Fruit fly (Drosophila melanogaster): Measurements from ENCODE around the gene vn.
A peak's percentile ranks its signal among the peaks of the same experiment; 100 is the strongest.

Gene vn

dm6 chr3L:5802063-5802531, 43.4 kb downstream of the vn start (continued):
- TF ChIP-seq Lpt (GFP tag; optimal IDR thresholded peaks at IDR 0.05) (peak; percentile 32), Ets96B (tag; optimal IDR thresholded peaks at IDR 0.05) (no peak), Eip93F (GFP tag; optimal IDR thresholded peaks at IDR 0.05) (no peak), CG6792 (GFP tag; optimal IDR thresholded peaks at IDR 0.05) (peak; percentile 15)

- TF ChIP-seq CG1621 (tag; optimal IDR thresholded peaks at IDR 0.05) (no peak), Eip93F (GFP tag; optimal IDR thresholded peaks at IDR 0.05) (no peak), CG10631 (GFP tag; optimal IDR thresholded peaks at IDR 0.05) (no peak), CG10669 (GFP tag; optimal IDR thresholded peaks at IDR 0.05) (no peak), acj6 (GFP tag; optimal IDR thresholded peaks at IDR 0.05) (no peak), CG8119 (GFP tag; IDR thresholded peaks at IDR 0.05) (no peak), Eip78C (GFP tag) (no peak)
These were observed 48.2 kb downstream of the vn start for dm6 chr3L:5797274-5797673.

dm6 chr3L:5796493-5796998, 48.9 kb downstream of the vn start, which contains the start of gene Tektin-C:
TSS of gene Tektin-C (minus strand) at chr3L:5796543.
- TF ChIP-seq CG4318 (GFP tag; optimal IDR thresholded peaks at IDR 0.05) (no peak), dsx (GFP tag; optimal IDR thresholded peaks at IDR 0.05; ENCODE audit: poor library complexity, severe bottlenecking) (no peak), fd85E (GFP tag; optimal IDR thresholded peaks at IDR 0.05) (no peak), Eip78C (GFP tag) (peak; percentile 52), fd59A (GFP tag; optimal IDR thresholded peaks at IDR 0.05) (no peak), Eip75B (GFP tag; optimal IDR thresholded peaks at IDR 0.05) (no peak), eg (GFP tag; IDR thresholded peaks at IDR 0.05) (0 out of 3 replicates have a peak, but pooled peaks have one; percentile 41), Eip93F (GFP tag; optimal IDR thresholded peaks at IDR 0.05) (no peak), CG15336 (GFP tag; IDR thresholded peaks at IDR 0.05) (peak; percentile 32; the same call in 1 of the 2 replicates), CG11902 (GFP tag; optimal IDR thresholded peaks at IDR 0.05) (no peak), ss (GFP tag; optimal IDR thresholded peaks at IDR 0.05) (no peak), net (GFP tag; optimal IDR thresholded peaks at IDR 0.05) (no peak), CG6163 (GFP tag; IDR thresholded peaks at IDR 0.05) (peak; percentile 24; the same call in 1 of the 3 replicates), Ets21C (GFP tag; optimal IDR thresholded peaks at IDR 0.05) (no peak)

dm6 chr3L:5793967-5794366, 51.5 kb downstream of the vn start, which contains the start of gene Bre1:
TSS of gene Bre1 (minus strand) at chr3L:5794192.
- no peak for TF ChIP-seq CG4318 (GFP tag; optimal IDR thresholded peaks at IDR 0.05)
- no peak for TF ChIP-seq fd85E (GFP tag; optimal IDR thresholded peaks at IDR 0.05)
- TF ChIP-seq Sox14 (GFP tag; optimal IDR thresholded peaks at IDR 0.05) = no peak
- no peak for TF ChIP-seq CG8319 (GFP tag; optimal IDR thresholded peaks at IDR 0.05)
- no peak for TF ChIP-seq Ets96B (tag; optimal IDR thresholded peaks at IDR 0.05)
- TF ChIP-seq vri (GFP tag; optimal IDR thresholded peaks at IDR 0.05) = no peak
- no peak for TF ChIP-seq lz (GFP tag; optimal IDR thresholded peaks at IDR 0.05)
- TF ChIP-seq CG7368 (GFP tag; optimal IDR thresholded peaks at IDR 0.05) = no peak
- TF ChIP-seq Hr38 (GFP tag; optimal IDR thresholded peaks at IDR 0.05) = no peak
- no peak for TF ChIP-seq CG11902 (GFP tag; optimal IDR thresholded peaks at IDR 0.05)
- no peak for TF ChIP-seq pdm3 (GFP tag; optimal IDR thresholded peaks at IDR 0.05)
- no peak for TF ChIP-seq salr (GFP tag; optimal IDR thresholded peaks at IDR 0.05)

dm6 chr3L:5789663-5790062, 55.8 kb downstream of the vn start:
- TF ChIP-seq CG1621 (tag; optimal IDR thresholded peaks at IDR 0.05) (no peak), Eip78C (GFP tag) (peak; percentile 86), CG8632 (GFP tag; optimal IDR thresholded peaks at IDR 0.05) (peak; percentile 24), CG3032 (tag; optimal IDR thresholded peaks at IDR 0.05) (peak; percentile 34), cyc (GFP tag; optimal IDR thresholded peaks at IDR 0.05) (peak; percentile 37), Eip75B (GFP tag; optimal IDR thresholded peaks at IDR 0.05) (no peak), CG15336 (GFP tag; IDR thresholded peaks at IDR 0.05) (peak; percentile 27; the same call in 1 of the 2 replicates), CG8119 (GFP tag; IDR thresholded peaks at IDR 0.05) (no peak), Hr39 (GFP tag; optimal IDR thresholded peaks at IDR 0.05) (peak; percentile 43), lz (GFP tag; optimal IDR thresholded peaks at IDR 0.05) (peak; percentile 57), CG31627 (GFP tag; optimal IDR thresholded peaks at IDR 0.05) (peak; percentile 17), Ets21C (GFP tag; optimal IDR thresholded peaks at IDR 0.05) (no peak), topi (GFP tag; optimal IDR thresholded peaks at IDR 0.05) (peak; percentile 36), esn (GFP tag; optimal IDR thresholded peaks at IDR 0.05) (peak; percentile 60), CG11762 (GFP tag; optimal IDR thresholded peaks at IDR 0.05; ENCODE audit: insufficient read depth) (no peak), Ets96B (tag; optimal IDR thresholded peaks at IDR 0.05) (no peak)

Measured in whole organism, prepupa.